Worm (Caenorhabditis elegans) whole organism, L1 larva: Measurements from ENCODE around the gene tra-2.

Source experiments
- C04F5.9 ChIP-seq: sonication (generic microtip); optimal IDR thresholded peaks from 2 replicates; lab custom pipeline; 2016; ENCODE audit warnings: missing genetic modification characterization, missing compliant biosample characterization
- C16A3.4 ChIP-seq: fragments of 150-350 bp; optimal IDR thresholded peaks from 2 replicates; lab custom pipeline; 2014; ENCODE audit warnings: missing biosample characterization, missing genetic modification characterization
- F16B12.6 ChIP-seq: fragments of 150-350 bp; optimal IDR thresholded peaks from 2 replicates; lab custom pipeline; 2014; ENCODE audit warnings: missing biosample characterization, missing genetic modification characterization
- aha-1 ChIP-seq: fragments of 150-350 bp; optimal IDR thresholded peaks from 2 replicates; lab custom pipeline; 2014; ENCODE audit warnings: missing biosample characterization, missing genetic modification characterization
- aly-2 ChIP-seq: fragments of 150-350 bp; optimal IDR thresholded peaks from 2 replicates; lab custom pipeline; 2014; ENCODE audit warnings: missing biosample characterization, missing genetic modification characterization
- blmp-1 ChIP-seq: fragments of 150-350 bp; optimal IDR thresholded peaks from 2 replicates; lab custom pipeline; 2014; ENCODE audit warnings: missing biosample characterization, missing genetic modification characterization
- ceh-63 ChIP-seq: fragments of 200-800 bp; sonication (Bioruptor generic); optimal IDR thresholded peaks from 2 replicates; lab custom pipeline; 2018; ENCODE audit warnings: mild to moderate bottlenecking, missing genetic modification characterization, missing compliant biosample characterization
- ceh-8 ChIP-seq: fragments of 200-800 bp; sonication (Bioruptor generic); optimal IDR thresholded peaks from 2 replicates; lab custom pipeline; 2018; ENCODE audit warnings: mild to moderate bottlenecking, missing genetic modification characterization, moderate library complexity, missing compliant biosample characterization
- ceh-82 ChIP-seq, 3 experiments: fragments of 150-350 bp in 1 of 3; sonication (generic microtip) in 2 of 3; optimal IDR thresholded peaks; 2 replicates each; lab custom pipeline; 2014 to 2017; ENCODE audit warnings: missing biosample characterization in 3 of 3, missing genetic modification characterization in 3 of 3
- ceh-88 ChIP-seq: fragments of 200-800 bp; sonication (Bioruptor generic); IDR thresholded peaks from 2 replicates; pipeline ENCODE4 v1.3.6; 2022; ENCODE audit warnings: missing genetic modification characterization, missing compliant biosample characterization
- ceh-90 ChIP-seq: sonication (generic microtip); optimal IDR thresholded peaks from 2 replicates; lab custom pipeline; 2016; ENCODE audit warnings: missing genetic modification characterization, missing compliant biosample characterization
- dsc-1 ChIP-seq: sonication (generic microtip); optimal IDR thresholded peaks from 2 replicates; lab custom pipeline; 2016; ENCODE audit warnings: mild to moderate bottlenecking, missing genetic modification characterization, missing compliant biosample characterization
- efl-1 ChIP-seq, 4 experiments: fragments of 150-350 bp; optimal IDR thresholded peaks in 3 of 4; peaks in 1 of 4; 1 replicate in 1 of 4; 2 replicates in 3 of 4; lab custom pipeline; 2014; ENCODE audit warnings: missing biosample characterization in 2 of 4, missing genetic modification characterization in 2 of 4, missing genetic modification reagents in 2 of 4
- efl-3 ChIP-seq: fragments of 200-800 bp; sonication (Bioruptor generic); optimal IDR thresholded peaks from 2 replicates; lab custom pipeline; 2018; ENCODE audit warnings: mild to moderate bottlenecking, missing genetic modification characterization, missing compliant biosample characterization
- egl-27 ChIP-seq, 2 experiments: fragments of 150-350 bp in 1 of 2; sonication (generic microtip); optimal IDR thresholded peaks; 3 replicates each; lab custom pipeline; 2017 to 2018; ENCODE audit warnings: missing biosample characterization in 2 of 2, missing genetic modification characterization in 2 of 2, missing genetic modification reagents in 2 of 2
- elt-2 ChIP-seq: sonication (generic microtip); optimal IDR thresholded peaks from 2 replicates; lab custom pipeline; 2016; ENCODE audit warnings: missing genetic modification characterization, mild to moderate bottlenecking, inconsistent platforms, missing compliant biosample characterization, missing genetic modification reagents
- elt-3 ChIP-seq, 6 experiments: fragments of 150-350 bp in 1 of 6; sonication (generic microtip); optimal IDR thresholded peaks; 2 replicates each; lab custom pipeline; 2017 to 2018; ENCODE audit warnings: missing biosample characterization in 6 of 6, missing genetic modification characterization in 6 of 6, inconsistent platforms in 1 of 6
- ets-5 ChIP-seq: fragments of 200-800 bp; sonication (Bioruptor generic); IDR thresholded peaks from 2 replicates; pipeline ENCODE4 v1.3.6; 2022; ENCODE audit warnings: missing genetic modification characterization, missing compliant biosample characterization
- fkh-10 ChIP-seq: sonication (generic microtip); optimal IDR thresholded peaks from 2 replicates; lab custom pipeline; 2017; ENCODE audit warnings: missing biosample characterization, missing genetic modification reagents, missing genetic modification characterization
- fkh-4 ChIP-seq: sonication (generic microtip); optimal IDR thresholded peaks from 2 replicates; lab custom pipeline; 2016; ENCODE audit warnings: missing compliant biosample characterization, missing genetic modification characterization, borderline replicate concordance
- fos-1 ChIP-seq: fragments of 150-350 bp; optimal IDR thresholded peaks from 2 replicates; lab custom pipeline; 2014; ENCODE audit warnings: missing biosample characterization, missing genetic modification characterization
- hlh-4 ChIP-seq: sonication (generic microtip); optimal IDR thresholded peaks from 2 replicates; lab custom pipeline; 2016; ENCODE audit warnings: mild to moderate bottlenecking, missing genetic modification characterization, missing compliant biosample characterization
- hpl-2 ChIP-seq: fragments of 150-350 bp; optimal IDR thresholded peaks from 2 replicates; lab custom pipeline; 2014; ENCODE audit warnings: missing biosample characterization, missing genetic modification reagents, missing genetic modification characterization
- irx-1 ChIP-seq: sonication (generic microtip); optimal IDR thresholded peaks from 2 replicates; lab custom pipeline; 2016; ENCODE audit warnings: missing genetic modification characterization, missing compliant biosample characterization
- isw-1 ChIP-seq: fragments of 200-800 bp; sonication (Bioruptor generic); IDR thresholded peaks from 2 replicates; pipeline ENCODE4 v1.3.6; 2022; ENCODE audit warnings: missing genetic modification characterization, missing compliant biosample characterization
- lin-14 ChIP-seq: fragments of 200-800 bp; sonication (Bioruptor generic); optimal IDR thresholded peaks from 2 replicates; lab custom pipeline; 2018; ENCODE audit warnings: mild to moderate bottlenecking, missing genetic modification characterization, moderate library complexity, missing compliant biosample characterization
- lin-15B ChIP-seq: fragments of 150-350 bp; sonication (generic microtip); optimal IDR thresholded peaks from 3 replicates; lab custom pipeline; 2014; ENCODE audit warnings: missing biosample characterization, missing genetic modification characterization
- lin-39 ChIP-seq: fragments of 150-350 bp; optimal IDR thresholded peaks from 2 replicates; lab custom pipeline; 2014; ENCODE audit warnings: missing biosample characterization, missing genetic modification reagents, missing genetic modification characterization
- lir-3 ChIP-seq: sonication (generic microtip); optimal IDR thresholded peaks from 2 replicates; lab custom pipeline; 2016; ENCODE audit warnings: mild to moderate bottlenecking, missing genetic modification characterization, moderate library complexity, missing compliant biosample characterization; ENCODE audit not compliant: poor library complexity
- lsy-2 ChIP-seq, 2 experiments: fragments of 150-350 bp; optimal IDR thresholded peaks; 2 replicates each; lab custom pipeline; 2014; ENCODE audit warnings: missing biosample characterization in 2 of 2, missing genetic modification characterization in 2 of 2
- mdl-1 ChIP-seq, 2 experiments: fragments of 150-350 bp; optimal IDR thresholded peaks; 2 replicates each; lab custom pipeline; 2014 to 2017; ENCODE audit warnings: missing biosample characterization in 2 of 2, missing genetic modification characterization in 2 of 2, inconsistent platforms in 1 of 2
- mef-2 ChIP-seq: fragments of 150-350 bp; optimal IDR thresholded peaks from 2 replicates; lab custom pipeline; 2014; ENCODE audit warnings: missing biosample characterization, missing genetic modification characterization
- mep-1 ChIP-seq: fragments of 150-350 bp; optimal IDR thresholded peaks from 2 replicates; lab custom pipeline; 2014; ENCODE audit warnings: missing biosample characterization, missing genetic modification characterization
- nhr-11 ChIP-seq: fragments of 150-350 bp; optimal IDR thresholded peaks from 2 replicates; lab custom pipeline; 2014; ENCODE audit warnings: missing biosample characterization, missing genetic modification characterization
- nhr-20 ChIP-seq: sonication (generic microtip); optimal IDR thresholded peaks from 2 replicates; lab custom pipeline; 2016; ENCODE audit warnings: mild to moderate bottlenecking, missing genetic modification characterization, missing compliant biosample characterization
- nhr-237 ChIP-seq: fragments of 150-350 bp; optimal IDR thresholded peaks from 2 replicates; lab custom pipeline; 2014; ENCODE audit warnings: missing biosample characterization, missing genetic modification characterization
- nhr-47 ChIP-seq: sonication (generic microtip); optimal IDR thresholded peaks from 2 replicates; lab custom pipeline; 2016; ENCODE audit warnings: mild to moderate bottlenecking, missing genetic modification characterization, moderate library complexity, missing compliant biosample characterization
- nhr-76 ChIP-seq: sonication (generic microtip); optimal IDR thresholded peaks from 2 replicates; lab custom pipeline; 2017; ENCODE audit warnings: missing biosample characterization, missing genetic modification characterization
- nhr-77 ChIP-seq: fragments of 150-350 bp; optimal IDR thresholded peaks from 2 replicates; lab custom pipeline; 2014; ENCODE audit warnings: missing biosample characterization, missing genetic modification characterization
- nhr-84 ChIP-seq: sonication (generic microtip); optimal IDR thresholded peaks from 2 replicates; lab custom pipeline; 2017; ENCODE audit warnings: missing biosample characterization, missing genetic modification characterization
- nhr-85 ChIP-seq: sonication (generic microtip); peaks from one replicate; lab custom pipeline; 2016; ENCODE audit warnings: missing genetic modification characterization, inconsistent platforms, missing compliant biosample characterization
- nhr-90 ChIP-seq: sonication (generic microtip); optimal IDR thresholded peaks from 2 replicates; lab custom pipeline; 2016; ENCODE audit warnings: mild to moderate bottlenecking, missing genetic modification characterization, missing compliant biosample characterization; ENCODE audit not compliant: poor library complexity
- pag-3 ChIP-seq: sonication (generic microtip); optimal IDR thresholded peaks from 2 replicates; lab custom pipeline; 2017; ENCODE audit warnings: missing genetic modification characterization, mild to moderate bottlenecking, missing compliant biosample characterization, antibody characterized with exemption, borderline replicate concordance; ENCODE audit not compliant: insufficient read depth
- rnt-1 ChIP-seq: sonication (generic microtip); optimal IDR thresholded peaks from 2 replicates; lab custom pipeline; 2016; ENCODE audit warnings: mild to moderate bottlenecking, missing genetic modification characterization, moderate library complexity, missing compliant biosample characterization
- snpc-4 ChIP-seq: fragments of 150-350 bp; optimal IDR thresholded peaks from 2 replicates; lab custom pipeline; 2014; ENCODE audit warnings: missing biosample characterization, missing genetic modification characterization
- sptf-1 ChIP-seq: fragments of 150-350 bp; optimal IDR thresholded peaks from 2 replicates; lab custom pipeline; 2014; ENCODE audit warnings: missing biosample characterization, missing genetic modification characterization
- tbx-2 ChIP-seq: sonication (generic microtip); optimal IDR thresholded peaks from 2 replicates; lab custom pipeline; 2016; ENCODE audit warnings: missing genetic modification characterization, missing compliant biosample characterization
- unc-62 ChIP-seq: fragments of 150-350 bp; optimal IDR thresholded peaks from 2 replicates; lab custom pipeline; 2014; ENCODE audit warnings: missing biosample characterization, missing genetic modification reagents, missing genetic modification characterization
- unc-86 ChIP-seq: sonication (generic microtip); optimal IDR thresholded peaks from 2 replicates; lab custom pipeline; 2016; ENCODE audit warnings: missing genetic modification characterization, missing compliant biosample characterization
- xbp-1 ChIP-seq: sonication (generic microtip); optimal IDR thresholded peaks from 2 replicates; lab custom pipeline; 2016; ENCODE audit warnings: missing genetic modification characterization, missing compliant biosample characterization
- zag-1 ChIP-seq: fragments of 150-350 bp; optimal IDR thresholded peaks from 2 replicates; lab custom pipeline; 2014; ENCODE audit warnings: missing biosample characterization, missing genetic modification characterization
- ztf-4 ChIP-seq: fragments of 150-350 bp; optimal IDR thresholded peaks from 2 replicates; lab custom pipeline; 2014; ENCODE audit warnings: missing biosample characterization, missing genetic modification characterization

Gene tra-2

ce11 chrII:6968191-6968675 is 2.8 kb upstream of the tra-2 start:
- TF ChIP-seq nhr-237 (tag; lab: Kevin White, UChicago): no peak
- no peak for TF ChIP-seq unc-62
- peak; percentile 81 for TF ChIP-seq lin-39 (tag; lab: Kevin White, UChicago)
- peak; percentile 80 for TF ChIP-seq C04F5.9 (tag; lab: Kevin White, UChicago)
- peak; percentile 54 for TF ChIP-seq mdl-1 (tag; optimal IDR thresholded peaks at IDR 0.05; lab: Kevin White, UChicago)
- peak; percentile 73 for TF ChIP-seq xbp-1
- peak; percentile 81 for TF ChIP-seq nhr-77 (tag; lab: Kevin White, UChicago)
- peak; percentile 63 for TF ChIP-seq efl-3 (GFP tag; lab: Kevin White, UChicago)
- TF ChIP-seq ceh-90 (tag; lab: Kevin White, UChicago): no peak
- peak; percentile 92 for TF ChIP-seq nhr-90
- TF ChIP-seq pag-3 (tag; lab: Kevin White, UChicago): no peak
- peak; percentile 21 for TF ChIP-seq fkh-10 (GFP tag; lab: Kevin White, UChicago)
- peak; percentile 65 for TF ChIP-seq mep-1 (tag; lab: Kevin White, UChicago)
- peak; percentile 50 for TF ChIP-seq elt-2 (tag; lab: Kevin White, UChicago)
- TF ChIP-seq fkh-4 (tag; lab: Kevin White, UChicago): no peak
- TF ChIP-seq mef-2: no peak
- peak; percentile 60 to 78 for TF ChIP-seq efl-1 (optimal IDR thresholded peaks at IDR 0.05; lab: Kevin White, UChicago)
- peak; percentile 37 to 96 for TF ChIP-seq efl-1 (GFP tag; optimal IDR thresholded peaks at IDR 0.05 in 1 of 2; lab: Kevin White, UChicago)
- no peak for TF ChIP-seq blmp-1 (tag; lab: Kevin White, UChicago)
- TF ChIP-seq aly-2 (tag; lab: Kevin White, UChicago): peak; percentile 73
- peak; percentile 44 for TF ChIP-seq F16B12.6
- TF ChIP-seq elt-3 (tag; optimal IDR thresholded peaks at IDR 0.05; lab: Kevin White, UChicago): peak in 1 of 6 experiments; percentile 29
- TF ChIP-seq nhr-11: peak; percentile 12
- peak; percentile 38 for TF ChIP-seq lir-3 (tag; lab: Kevin White, UChicago)
- no peak for TF ChIP-seq ceh-63 (GFP tag; lab: Kevin White, UChicago)
- peak; percentile 79 for TF ChIP-seq dsc-1 (tag; lab: Kevin White, UChicago)
- TF ChIP-seq lin-14 (GFP tag; lab: Kevin White, UChicago): peak; percentile 86
- TF ChIP-seq irx-1 (tag; lab: Kevin White, UChicago): peak; percentile 66
- TF ChIP-seq ceh-88 (GFP tag; lab: Robert Waterston, UW): peak; percentile 65; the same call in 1 of the 2 replicates
- TF ChIP-seq ets-5 (GFP tag; lab: Robert Waterston, UW): 0 out of 2 replicates have a peak, but pooled peaks have one; percentile 30
- no peak for TF ChIP-seq nhr-76
- peak; percentile 21 for TF ChIP-seq aha-1
- peak; percentile 65 for TF ChIP-seq fos-1 (tag; lab: Kevin White, UChicago)
- TF ChIP-seq hlh-4 (tag; lab: Kevin White, UChicago): no peak
- no peak for TF ChIP-seq egl-27 (tag; optimal IDR thresholded peaks at IDR 0.05; lab: Kevin White, UChicago)
- TF ChIP-seq nhr-85 (tag; lab: Kevin White, UChicago): peak; percentile 89
- TF ChIP-seq snpc-4 (tag; lab: Kevin White, UChicago): peak; percentile 98
- no peak for TF ChIP-seq zag-1 (tag; lab: Kevin White, UChicago)
- TF ChIP-seq lin-15B: peak; percentile 35
- peak; percentile 37 for TF ChIP-seq ceh-8 (GFP tag; lab: Kevin White, UChicago)
- TF ChIP-seq unc-86: peak; percentile 74
- no peak for TF ChIP-seq hpl-2 (GFP tag; lab: Kevin White, UChicago)
- peak; percentile 2 for TF ChIP-seq C16A3.4
- TF ChIP-seq nhr-47 (tag; lab: Kevin White, UChicago): peak; percentile 93
- TF ChIP-seq nhr-84 (tag; lab: Kevin White, UChicago): no peak
- peak; percentile 93 for TF ChIP-seq rnt-1 (tag; lab: Kevin White, UChicago)
- TF ChIP-seq sptf-1 (tag; lab: Kevin White, UChicago): no peak
- peak; percentile 50 to 71 for TF ChIP-seq lsy-2 (tag; optimal IDR thresholded peaks at IDR 0.05; lab: Kevin White, UChicago)
- peak; percentile 59 for TF ChIP-seq ztf-4 (tag; lab: Kevin White, UChicago)
- TF ChIP-seq tbx-2 (tag; lab: Kevin White, UChicago): peak; percentile 69
- peak; percentile 48 for TF ChIP-seq isw-1 (GFP tag; lab: Robert Waterston, UW)
- peak; percentile 89 for TF ChIP-seq nhr-20 (tag; lab: Kevin White, UChicago)
- peak; percentile 53 to 77 (median 72) for TF ChIP-seq ceh-82 (tag; optimal IDR thresholded peaks at IDR 0.05; lab: Kevin White, UChicago)
